Fruit fly (Drosophila melanogaster): ENCODE data around the gene MFS3.

Gene MFS3

dm6 chr2L:1102349-1102748 is 40.7 kb upstream of the MFS3 start, which contains the start of gene CG4629 (continued):
- TF ChIP-seq hbn (GFP tag; IDR thresholded peaks at IDR 0.05; ENCODE audit: partially characterized antibody) (no peak), CG8765 (GFP tag; IDR thresholded peaks at IDR 0.05) (no peak), Stat92E (GFP tag; optimal IDR thresholded peaks at IDR 0.05) (no peak), Hr3 (GFP tag; optimal IDR thresholded peaks at IDR 0.05) (no peak), Fer2 (tag; optimal IDR thresholded peaks at IDR 0.05) (no peak), Bgb (GFP tag; IDR thresholded peaks at IDR 0.05; ENCODE audit: partially characterized antibody) (peak; percentile 53; the same call in 1 of the 2 replicates), Myb (GFP tag; optimal IDR thresholded peaks at IDR 0.05) (no peak), grn (GFP tag; optimal IDR thresholded peaks at IDR 0.05) (no peak), CG4820 (GFP tag; optimal IDR thresholded peaks at IDR 0.05) (no peak), NC2β (GFP tag; optimal IDR thresholded peaks at IDR 0.05) (no peak), unpg (GFP tag; optimal IDR thresholded peaks at IDR 0.05) (no peak), ato (GFP tag; IDR thresholded peaks at IDR 0.05; ENCODE audit: partially characterized antibody) (peak; percentile 26; the same call in 1 of the 2 replicates), seq (GFP tag; IDR thresholded peaks at IDR 0.05) (no peak), Scr (GFP tag; IDR thresholded peaks at IDR 0.05; ENCODE audit: partially characterized antibody) (0 out of 2 replicates have a peak, but pooled peaks have one; percentile 28), ci (GFP tag; IDR thresholded peaks at IDR 0.05) (peak; percentile 52; the same call in 2 of the 3 replicates), sob (GFP tag; IDR thresholded peaks at IDR 0.05) (0 out of 2 replicates have a peak, but pooled peaks have one; percentile 15), Xrp1 (GFP tag; IDR thresholded peaks at IDR 0.05) (no peak), Fer1 (GFP tag; optimal IDR thresholded peaks at IDR 0.05) (peak; percentile 14), Nf-YB (GFP tag; optimal IDR thresholded peaks at IDR 0.05) (no peak), CHES-1-like (GFP tag; optimal IDR thresholded peaks at IDR 0.05) (no peak), da (GFP tag; optimal IDR thresholded peaks at IDR 0.05) (no peak), Trl (optimal IDR thresholded peaks at IDR 0.05) (peak in 1 of 2 experiments; percentile 53), Trl (GFP tag; optimal IDR thresholded peaks at IDR 0.05) (no peak), Rx (GFP tag; IDR thresholded peaks at IDR 0.05) (no peak), bbx (GFP tag; IDR thresholded peaks at IDR 0.05; ENCODE audit: partially characterized antibody) (no peak; the same call in 1 of the 2 replicates), CG2129 (GFP tag; IDR thresholded peaks at IDR 0.05; ENCODE audit: partially characterized antibody) (no peak), TFAM (GFP tag; optimal IDR thresholded peaks at IDR 0.05) (no peak), en (GFP tag; optimal IDR thresholded peaks at IDR 0.05) (no peak), CG10543 (GFP tag; optimal IDR thresholded peaks at IDR 0.05) (peak; percentile 2), org-1 (GFP tag; optimal IDR thresholded peaks at IDR 0.05) (no peak), lab (GFP tag; optimal IDR thresholded peaks at IDR 0.05) (no peak), hkb (optimal IDR thresholded peaks at IDR 0.05) (no peak), hkb (GFP tag; IDR thresholded peaks at IDR 0.05) (peak; percentile 41; the same call in 1 of the 2 replicates), CTCF (GFP tag; optimal IDR thresholded peaks at IDR 0.05) (no peak), Rfx (GFP tag; IDR thresholded peaks at IDR 0.05) (peak; percentile 39; the same call in 1 of the 2 replicates), CG30403 (GFP tag; optimal IDR thresholded peaks at IDR 0.05) (no peak), CG33213 (GFP tag; optimal IDR thresholded peaks at IDR 0.05) (no peak), CG17385 (GFP tag; optimal IDR thresholded peaks at IDR 0.05) (no peak), sna (GFP tag; IDR thresholded peaks at IDR 0.05; ENCODE audit: partially characterized antibody) (peak; percentile 55; the same call in 1 of the 2 replicates), unc-4 (GFP tag; IDR thresholded peaks at IDR 0.05; ENCODE audit: partially characterized antibody) (0 out of 2 replicates have a peak, but pooled peaks have one; percentile 22), HLH4C (GFP tag; IDR thresholded peaks at IDR 0.05; ENCODE audit: partially characterized antibody) (peak; percentile 49; the same call in 1 of the 3 replicates), z (GFP tag; IDR thresholded peaks at IDR 0.05) (peak; percentile 96), CG9437 (GFP tag; optimal IDR thresholded peaks at IDR 0.05) (no peak), nom (GFP tag; optimal IDR thresholded peaks at IDR 0.05) (peak; percentile 39), CG13296 (GFP tag; optimal IDR thresholded peaks at IDR 0.05) (no peak), Oli (tag; optimal IDR thresholded peaks at IDR 0.05) (no peak), dm (GFP tag; optimal IDR thresholded peaks at IDR 0.05) (no peak), Gsc (GFP tag; IDR thresholded peaks at IDR 0.05) (no peak), B-H2 (GFP tag; optimal IDR thresholded peaks at IDR 0.05) (no peak), CG6272 (GFP tag; IDR thresholded peaks at IDR 0.05) (no peak), Atf3 (GFP tag; optimal IDR thresholded peaks at IDR 0.05) (no peak)
